Worm (Caenorhabditis elegans): ENCODE data around the gene R155.3.

The R155.3 gene

ce11 chrIII:1982597-1983244 is 6.2 kb upstream of the R155.3 start, which contains the start of gene srd-66:
TSS of gene srd-66 (minus strand) at chrIII:1982647.
- TF ChIP-seq F13C5.2 (tag; optimal IDR thresholded peaks at IDR 0.05) (no peak), ama-1 (optimal IDR thresholded peaks at IDR 0.05) (no peak), flt-1 (GFP tag; IDR thresholded peaks at IDR 0.05) (no peak), ceh-36 (tag; optimal IDR thresholded peaks at IDR 0.05) (no peak), ceh-13 (GFP tag; optimal IDR thresholded peaks at IDR 0.05) (no peak), sea-1 (GFP tag; conservative IDR thresholded peaks at IDR 0.05) (no peak)

- TF ChIP-seq hnd-1 (tag; optimal IDR thresholded peaks at IDR 0.05) (no peak), hmbx-1 (tag; optimal IDR thresholded peaks at IDR 0.05) (no peak), tbx-37 (GFP tag; conservative IDR thresholded peaks at IDR 0.05) (no peak), ceh-13 (GFP tag; optimal IDR thresholded peaks at IDR 0.05) (no peak), F13C5.2 (tag; optimal IDR thresholded peaks at IDR 0.05) (no peak), B0310.2 (tag; optimal IDR thresholded peaks at IDR 0.05) (no peak), flt-1 (GFP tag; IDR thresholded peaks at IDR 0.05) (no peak), ama-1 (optimal IDR thresholded peaks at IDR 0.05) (no peak), sea-1 (GFP tag; conservative IDR thresholded peaks at IDR 0.05) (no peak), pes-1 (GFP tag; IDR thresholded peaks at IDR 0.05) (no peak)
Observed at ce11 chrIII:1981467-1981866, 4.9 kb upstream of the R155.3 start.

DNA sequence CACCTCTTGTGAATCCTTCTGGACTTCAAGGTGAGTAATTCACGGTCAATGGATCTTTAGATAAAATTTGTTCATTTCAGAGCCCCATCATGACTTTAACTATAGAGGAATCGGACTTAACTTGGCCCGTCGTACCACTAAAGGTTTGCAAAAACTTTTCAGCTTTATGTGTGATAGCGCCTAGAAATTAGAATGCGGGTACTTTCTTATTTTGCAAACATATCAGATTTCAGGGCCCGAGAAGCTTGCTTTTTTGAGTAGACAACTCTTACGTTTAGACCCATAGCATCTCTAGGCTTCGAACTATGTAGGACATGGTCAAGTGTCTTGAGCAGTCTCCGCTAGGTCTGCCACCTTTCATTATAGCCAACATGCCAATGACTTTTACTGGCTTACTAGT is 882 bp upstream of the R155.3 start:
- TF ChIP-seq ets-7 (tag; optimal IDR thresholded peaks at IDR 0.05): no peak
- TF ChIP-seq tbx-37 (GFP tag; conservative IDR thresholded peaks at IDR 0.05): no peak
- TF ChIP-seq sea-1 (GFP tag; conservative IDR thresholded peaks at IDR 0.05): no peak

DNA sequence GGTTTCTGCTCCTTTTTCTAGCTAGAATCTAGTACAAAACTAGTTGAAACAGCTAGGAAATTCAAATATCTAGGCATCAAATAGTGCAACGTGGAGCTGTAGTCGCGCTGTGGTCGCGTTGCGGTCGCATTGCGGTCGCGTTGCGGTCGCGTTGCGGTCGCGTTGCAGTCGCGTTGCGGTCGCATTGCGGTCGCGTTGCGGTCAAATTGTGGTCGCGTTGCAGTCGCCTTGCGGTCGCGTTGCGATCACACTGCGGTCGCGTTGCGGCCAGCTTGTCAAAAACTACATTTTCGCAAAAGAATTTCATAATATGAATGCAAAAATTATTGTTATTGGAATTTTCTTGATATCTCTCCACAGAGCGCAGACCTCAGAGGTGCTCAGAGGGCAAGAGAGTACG is 550 bp downstream of the R155.3 start:
- TF ChIP-seq scrt-1 (GFP tag; IDR thresholded peaks at IDR 0.05) (no peak), aly-1 (tag; optimal IDR thresholded peaks at IDR 0.05) (no peak), B0310.2 (tag; optimal IDR thresholded peaks at IDR 0.05) (no peak), hmg-4 (GFP tag; optimal IDR thresholded peaks at IDR 0.05) (no peak), ets-7 (tag; optimal IDR thresholded peaks at IDR 0.05) (no peak), hnd-1 (tag; optimal IDR thresholded peaks at IDR 0.05) (no peak), ama-1 (optimal IDR thresholded peaks at IDR 0.05) (no peak), pes-1 (GFP tag; IDR thresholded peaks at IDR 0.05) (no peak), ceh-36 (tag; optimal IDR thresholded peaks at IDR 0.05) (no peak), sea-1 (GFP tag; conservative IDR thresholded peaks at IDR 0.05) (no peak), hmbx-1 (tag; optimal IDR thresholded peaks at IDR 0.05) (no peak), ceh-13 (GFP tag; optimal IDR thresholded peaks at IDR 0.05) (no peak), tbx-11 (GFP tag; IDR thresholded peaks at IDR 0.05) (no peak)

- TF ChIP-seq aly-1 (tag; optimal IDR thresholded peaks at IDR 0.05) (no peak), pes-1 (GFP tag; IDR thresholded peaks at IDR 0.05) (no peak), F13C5.2 (tag; optimal IDR thresholded peaks at IDR 0.05) (no peak), hmbx-1 (tag; optimal IDR thresholded peaks at IDR 0.05) (no peak), sea-1 (GFP tag; conservative IDR thresholded peaks at IDR 0.05) (no peak), tra-4 (tag; optimal IDR thresholded peaks at IDR 0.05) (no peak), ama-1 (optimal IDR thresholded peaks at IDR 0.05) (no peak)
Observed at ce11 chrIII:1970433-1970832, 6.1 kb downstream of the R155.3 start, which contains the start of gene R155.5. TSS of gene R155.5 (minus strand) at chrIII:1970533.

DNA sequence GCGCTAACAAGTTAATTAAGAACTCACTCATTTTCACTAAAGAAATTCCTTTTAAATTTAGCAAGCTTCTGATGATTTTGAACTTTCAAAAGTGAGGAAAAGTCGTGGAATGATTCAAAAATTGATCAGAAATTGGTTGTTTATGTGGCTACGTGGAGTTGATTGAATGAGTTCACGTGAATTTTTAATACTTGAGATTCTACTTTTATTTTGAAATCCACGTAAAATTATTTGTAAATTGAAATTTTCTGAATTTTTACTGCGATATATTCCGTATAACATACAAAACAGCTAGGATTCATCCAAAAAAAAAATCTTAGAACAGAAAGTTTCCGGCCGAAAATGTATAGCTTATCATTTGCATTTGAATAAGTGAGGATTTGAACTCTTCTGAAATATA is 6.7 kb downstream of the R155.3 start, which contains the start of gene moa-1:
Gene moa-1, minus strand, starts transcription at position 101 of the 400 bp plus-strand sequence.
- TF ChIP-seq flt-1 (GFP tag; IDR thresholded peaks at IDR 0.05): no peak
- no peak for TF ChIP-seq ceh-36 (tag; optimal IDR thresholded peaks at IDR 0.05)
- no peak for TF ChIP-seq tbx-37 (GFP tag; conservative IDR thresholded peaks at IDR 0.05)
- no peak for TF ChIP-seq ets-7 (tag; optimal IDR thresholded peaks at IDR 0.05)
- no peak for TF ChIP-seq F13C5.2 (tag; optimal IDR thresholded peaks at IDR 0.05)
- no peak for TF ChIP-seq pes-1 (GFP tag; IDR thresholded peaks at IDR 0.05)
- no peak for TF ChIP-seq aly-1 (tag; optimal IDR thresholded peaks at IDR 0.05)
- no peak for TF ChIP-seq hmbx-1 (tag; optimal IDR thresholded peaks at IDR 0.05)
- no peak for TF ChIP-seq ama-1 (optimal IDR thresholded peaks at IDR 0.05)
- TF ChIP-seq scrt-1 (GFP tag; IDR thresholded peaks at IDR 0.05): no peak
- no peak for TF ChIP-seq tra-4 (tag; optimal IDR thresholded peaks at IDR 0.05)
- TF ChIP-seq B0310.2 (tag; optimal IDR thresholded peaks at IDR 0.05): no peak
- no peak for TF ChIP-seq hnd-1 (tag; optimal IDR thresholded peaks at IDR 0.05)
- TF ChIP-seq ceh-13 (GFP tag; optimal IDR thresholded peaks at IDR 0.05): no peak
- no peak for TF ChIP-seq tbx-11 (GFP tag; IDR thresholded peaks at IDR 0.05)
- no peak for TF ChIP-seq hmg-4 (GFP tag; optimal IDR thresholded peaks at IDR 0.05)
- TF ChIP-seq sea-1 (GFP tag; conservative IDR thresholded peaks at IDR 0.05): no peak

- TF ChIP-seq sea-1 (GFP tag; conservative IDR thresholded peaks at IDR 0.05) (no peak), hmbx-1 (tag; optimal IDR thresholded peaks at IDR 0.05) (no peak), tbx-37 (GFP tag; conservative IDR thresholded peaks at IDR 0.05) (no peak), ceh-36 (tag; optimal IDR thresholded peaks at IDR 0.05) (no peak)
Observed at ce11 chrIII:1963128-1963527, 13.4 kb downstream of the R155.3 start.

DNA sequence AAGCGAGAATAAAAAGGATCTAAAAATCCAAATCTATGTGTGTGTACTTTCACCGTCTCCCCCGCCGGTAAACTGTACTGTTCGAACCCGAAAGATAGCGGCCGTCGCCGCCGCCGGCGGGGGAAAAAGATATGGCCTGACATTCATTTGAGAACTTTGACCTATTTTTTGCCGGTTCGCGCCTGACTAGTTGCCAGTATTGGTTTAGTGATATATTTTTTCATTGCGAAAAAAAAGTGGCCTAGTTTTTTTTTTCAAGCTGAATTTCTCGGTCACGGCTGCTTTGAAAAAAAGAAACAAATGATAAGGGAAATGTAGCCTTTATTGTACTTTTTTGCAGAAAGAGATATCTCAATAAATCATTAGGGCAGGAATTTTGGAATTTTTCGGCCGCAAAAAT is 14.0 kb downstream of the R155.3 start:
- no peak for TF ChIP-seq ceh-13 (GFP tag; optimal IDR thresholded peaks at IDR 0.05)
- no peak for TF ChIP-seq hmg-4 (GFP tag; optimal IDR thresholded peaks at IDR 0.05)

All from whole organism, early embryonic.